Fruit fly (Drosophila melanogaster): ENCODE results near the gene CG6833.
A peak's percentile ranks its signal among the peaks of the same experiment; 100 is the strongest.

Gene CG6833

dm6 chr3L:14049620-14050253 is 1.3 kb upstream of the CG6833 start, which contains the start of gene Neurl4 (continued):
- TF ChIP-seq CG1792 (GFP tag; optimal IDR thresholded peaks at IDR 0.05) (no peak), amos (GFP tag; IDR thresholded peaks at IDR 0.05; ENCODE audit: partially characterized antibody) (peak; percentile 28; the same call in 1 of the 2 replicates), en (GFP tag; optimal IDR thresholded peaks at IDR 0.05) (peak; percentile 2), CG13894 (tag; optimal IDR thresholded peaks at IDR 0.05) (no peak), CG9932 (GFP tag; IDR thresholded peaks at IDR 0.05) (peak; percentile 66), Ets97D (GFP tag; optimal IDR thresholded peaks at IDR 0.05) (peak; percentile 8), CHES-1-like (GFP tag; optimal IDR thresholded peaks at IDR 0.05) (peak; percentile 67), CG17612 (GFP tag; IDR thresholded peaks at IDR 0.05) (no peak), schlank (tag; optimal IDR thresholded peaks at IDR 0.05) (no peak), Taf1 (GFP tag; IDR thresholded peaks at IDR 0.05) (no peak), CG6272 (GFP tag; IDR thresholded peaks at IDR 0.05) (no peak; the same call in 1 of the 2 replicates), CG3163 (GFP tag; optimal IDR thresholded peaks at IDR 0.05) (peak; percentile 13), Kr (GFP tag; optimal IDR thresholded peaks at IDR 0.05) (no peak), CG30020 (tag; optimal IDR thresholded peaks at IDR 0.05) (peak; percentile 29), pho (GFP tag; optimal IDR thresholded peaks at IDR 0.05) (peak; percentile 40), CG9797 (GFP tag; optimal IDR thresholded peaks at IDR 0.05) (peak; percentile 19), CG1529 (GFP tag; optimal IDR thresholded peaks at IDR 0.05) (no peak), danr (GFP tag; IDR thresholded peaks at IDR 0.05) (0 out of 2 replicates have a peak, but pooled peaks have one; percentile 28), knrl (GFP tag; IDR thresholded peaks at IDR 0.05; ENCODE audit: partially characterized antibody) (no peak), Elba2 (GFP tag; optimal IDR thresholded peaks at IDR 0.05) (peak; percentile 63), Abd-B (GFP tag; optimal IDR thresholded peaks at IDR 0.05) (peak; percentile 62), lilli (GFP tag; optimal IDR thresholded peaks at IDR 0.05) (peak; percentile 65), ssp (GFP tag; IDR thresholded peaks at IDR 0.05) (peak; percentile 50), phol (tag; optimal IDR thresholded peaks at IDR 0.05) (peak; percentile 87), prd (optimal IDR thresholded peaks at IDR 0.05) (no peak), prd (GFP tag; IDR thresholded peaks at IDR 0.05) (peak; percentile 70), CG17359 (tag; optimal IDR thresholded peaks at IDR 0.05) (peak; percentile 78), Rfx (GFP tag; IDR thresholded peaks at IDR 0.05) (peak; percentile 80), tna (GFP tag; IDR thresholded peaks at IDR 0.05; ENCODE audit: partially characterized antibody) (no peak), Six4 (GFP tag; optimal IDR thresholded peaks at IDR 0.05) (peak; percentile 34), CG6791 (GFP tag; IDR thresholded peaks at IDR 0.05; ENCODE audit: partially characterized antibody) (no peak), jing (GFP tag; optimal IDR thresholded peaks at IDR 0.05) (peak; percentile 38), CG14710 (tag; optimal IDR thresholded peaks at IDR 0.05) (peak; percentile 65), Pdp1 (GFP tag; optimal IDR thresholded peaks at IDR 0.05) (peak in 1 of 2 experiments; percentile 43), CG1832 (GFP tag; optimal IDR thresholded peaks at IDR 0.05) (no peak), CG10543 (GFP tag; optimal IDR thresholded peaks at IDR 0.05) (no peak), Hr51 (GFP tag; optimal IDR thresholded peaks at IDR 0.05) (peak in 1 of 2 experiments; percentile 13), trh (GFP tag; optimal IDR thresholded peaks at IDR 0.05) (peak; percentile 45), nom (GFP tag; optimal IDR thresholded peaks at IDR 0.05) (no peak), CG7357 (GFP tag; IDR thresholded peaks at IDR 0.05) (no peak), CG2889 (GFP tag; IDR thresholded peaks at IDR 0.05) (peak; percentile 64; the same call in 2 of the 3 replicates), ERR (GFP tag; optimal IDR thresholded peaks at IDR 0.05) (no peak), HmgZ (tag; optimal IDR thresholded peaks at IDR 0.05) (peak; percentile 84), twi (tag; optimal IDR thresholded peaks at IDR 0.05) (peak; percentile 62), CG12942 (GFP tag; optimal IDR thresholded peaks at IDR 0.05) (peak; percentile 73), Hmx (GFP tag; optimal IDR thresholded peaks at IDR 0.05) (peak; percentile 14), Poxn (GFP tag; IDR thresholded peaks at IDR 0.05) (no peak), CG9876 (GFP tag; optimal IDR thresholded peaks at IDR 0.05) (peak; percentile 51), sisA (GFP tag; IDR thresholded peaks at IDR 0.05) (peak; percentile 62), CG10462 (GFP tag; optimal IDR thresholded peaks at IDR 0.05) (peak; percentile 9)

Measured in whole organism, embryonic.